3 worm cellular contexts compared by ENCODE assay signal in genomic region chrX:16590803-16591202, ce11.
TF ChIP-seq lines count a peak whose summit lies in the region.

No protein-coding gene starts in this region.

TF ChIP-seq in whole organism, L2 larva, 48 proteins besides CTCF, POLR2A, EP300 and RAD21 (continued from another document):
- TF ChIP-seq F13H6.1 (tag; optimal IDR thresholded peaks at IDR 0.05; lab: Kevin White, UChicago) (peak; percentile 63), egl-27 (tag; optimal IDR thresholded peaks at IDR 0.05; lab: Kevin White, UChicago) (peak; percentile 68), lin-13 (GFP tag; optimal IDR thresholded peaks at IDR 0.05; lab: Kevin White, UChicago) (peak; percentile 28), mab-5 (tag; optimal IDR thresholded peaks at IDR 0.05; lab: Kevin White, UChicago) (peak; percentile 12)

TF ChIP-seq in whole organism, L4 larva, 104 proteins besides CTCF, POLR2A, EP300 and RAD21 (continued from another document and continues in another):
- TF ChIP-seq gei-8 (GFP tag; optimal IDR thresholded peaks at IDR 0.05; lab: Kevin White, UChicago) (no peak), F44E2.7 (GFP tag; IDR thresholded peaks at IDR 0.05; lab: Robert Waterston, UW) (no peak), zfp-2 (tag; optimal IDR thresholded peaks at IDR 0.05; lab: Kevin White, UChicago) (peak; percentile 1), nhr-77 (tag; optimal IDR thresholded peaks at IDR 0.05; lab: Kevin White, UChicago) (peak; percentile 55), ceh-82 (tag; optimal IDR thresholded peaks at IDR 0.05; lab: Kevin White, UChicago) (no peak), F49E8.2 (tag; optimal IDR thresholded peaks at IDR 0.05; lab: Kevin White, UChicago; ENCODE audit: borderline replicate concordance) (peak; percentile 12), ztf-7 (tag; optimal IDR thresholded peaks at IDR 0.05; lab: Kevin White, UChicago) (peak; percentile 62), spr-1 (tag; optimal IDR thresholded peaks at IDR 0.05; lab: Kevin White, UChicago) (peak; percentile 71), duxl-1 (tag; optimal IDR thresholded peaks at IDR 0.05; lab: Kevin White, UChicago; ENCODE audit: poor library complexity) (peak; percentile 69), F37D6.2 (tag; optimal IDR thresholded peaks at IDR 0.05; lab: Kevin White, UChicago) (peak; percentile 52), lin-15B (tag; optimal IDR thresholded peaks at IDR 0.05; lab: Kevin White, UChicago) (no peak), fos-1 (tag; optimal IDR thresholded peaks at IDR 0.05; lab: Kevin White, UChicago) (no peak), snpc-1.2 (GFP tag; IDR thresholded peaks at IDR 0.05; lab: Robert Waterston, UW) (peak; percentile 85), lim-7 (GFP tag; IDR thresholded peaks at IDR 0.05; lab: Robert Waterston, UW) (peak; percentile 90), fkh-10 (GFP tag; optimal IDR thresholded peaks at IDR 0.05; lab: Kevin White, UChicago) (no peak), ceh-20 (GFP tag; IDR thresholded peaks at IDR 0.05; lab: Robert Waterston, UW) (peak; percentile 75), R02D3.7 (tag; optimal IDR thresholded peaks at IDR 0.05; lab: Kevin White, UChicago) (no peak), tra-1 (GFP tag; IDR thresholded peaks at IDR 0.05; lab: Robert Waterston, UW) (peak; percentile 86), spr-3 (GFP tag; optimal IDR thresholded peaks at IDR 0.05; lab: Kevin White, UChicago) (peak; percentile 55), dpl-1 (GFP tag; optimal IDR thresholded peaks at IDR 0.05; lab: Kevin White, UChicago) (peak; percentile 24), hlh-30 (tag; optimal IDR thresholded peaks at IDR 0.05; lab: Kevin White, UChicago; ENCODE audit: insufficient read depth) (peak; percentile 58), hlh-11 (tag; optimal IDR thresholded peaks at IDR 0.05; lab: Kevin White, UChicago) (peak; percentile 67), nhr-41 (GFP tag; IDR thresholded peaks at IDR 0.05; lab: Robert Waterston, UW) (peak; percentile 82; the same call in 1 of the 2 replicates), ceh-28 (tag; optimal IDR thresholded peaks at IDR 0.05; lab: Kevin White, UChicago) (no peak), dve-1 (tag; optimal IDR thresholded peaks at IDR 0.05; lab: Kevin White, UChicago; ENCODE audit: insufficient read depth) (no peak), D1046.2 (GFP tag; IDR thresholded peaks at IDR 0.05; lab: Robert Waterston, UW) (peak; percentile 80; the same call in 1 of the 2 replicates), zip-11 (GFP tag; IDR thresholded peaks at IDR 0.05; lab: Robert Waterston, UW) (0 out of 2 replicates have a peak, but pooled peaks have one; percentile 74), cey-2 (tag; optimal IDR thresholded peaks at IDR 0.05; lab: Kevin White, UChicago; ENCODE audit: borderline replicate concordance, insufficient read depth) (no peak), set-16 (GFP tag; IDR thresholded peaks at IDR 0.05; lab: Robert Waterston, UW) (peak; percentile 25; the same call in 1 of the 2 replicates), F10B5.3 (tag; optimal IDR thresholded peaks at IDR 0.05; lab: Kevin White, UChicago) (peak; percentile 36), madf-9 (GFP tag; conservative IDR thresholded peaks at IDR 0.05; lab: Robert Waterston, UW) (peak; percentile 81), nhr-28 (tag; optimal IDR thresholded peaks at IDR 0.05; lab: Kevin White, UChicago) (peak; percentile 24), dmd-8 (GFP tag; IDR thresholded peaks at IDR 0.05; lab: Robert Waterston, UW) (peak; percentile 87), Y5F2A.4 (GFP tag; optimal IDR thresholded peaks at IDR 0.05; lab: Kevin White, UChicago) (peak; percentile 42), aly-2 (tag; optimal IDR thresholded peaks at IDR 0.05; lab: Kevin White, UChicago) (no peak), unc-130 (GFP tag; optimal IDR thresholded peaks at IDR 0.05; lab: Kevin White, UChicago) (peak; percentile 51), lin-29 (GFP tag; IDR thresholded peaks at IDR 0.05; lab: Robert Waterston, UW) (peak; percentile 73), daf-8 (GFP tag; IDR thresholded peaks at IDR 0.05; lab: Robert Waterston, UW) (no peak), ceh-32 (tag; optimal IDR thresholded peaks at IDR 0.05; lab: Kevin White, UChicago; ENCODE audit: poor library complexity) (peak; percentile 14), mes-2 (tag; optimal IDR thresholded peaks at IDR 0.05; lab: Kevin White, UChicago; ENCODE audit: poor library complexity, severe bottlenecking) (peak; percentile 89), tag-97 (GFP tag; IDR thresholded peaks at IDR 0.05; lab: Robert Waterston, UW) (no peak), lin-38 (GFP tag; IDR thresholded peaks at IDR 0.05; lab: Robert Waterston, UW) (no peak), nhr-48 (tag; optimal IDR thresholded peaks at IDR 0.05; lab: Kevin White, UChicago) (peak; percentile 45), mdl-1 (tag; optimal IDR thresholded peaks at IDR 0.05; lab: Kevin White, UChicago) (peak in 1 of 2 experiments; percentile 53), nhr-42 (GFP tag; IDR thresholded peaks at IDR 0.05; lab: Robert Waterston, UW) (peak; percentile 84), daf-12 (tag; optimal IDR thresholded peaks at IDR 0.05; lab: Kevin White, UChicago) (no peak), nhr-6 (tag; optimal IDR thresholded peaks at IDR 0.05; lab: Kevin White, UChicago) (no peak), nhr-111 (GFP tag; optimal IDR thresholded peaks at IDR 0.05; lab: Kevin White, UChicago) (no peak), daf-16 (GFP tag; optimal IDR thresholded peaks at IDR 0.05; lab: Kevin White, UChicago) (peak; percentile 36 to 80), daf-16 (tag; optimal IDR thresholded peaks at IDR 0.05; lab: Kevin White, UChicago) (peak; percentile 58), saeg-2 (GFP tag; IDR thresholded peaks at IDR 0.05; lab: Robert Waterston, UW) (no peak), zip-2 (tag; optimal IDR thresholded peaks at IDR 0.05; lab: Kevin White, UChicago) (peak; percentile 68), lin-13 (GFP tag; optimal IDR thresholded peaks at IDR 0.05; lab: Kevin White, UChicago) (peak; percentile 28), ceh-62 (tag; optimal IDR thresholded peaks at IDR 0.05; lab: Kevin White, UChicago) (no peak), T26A8.4 (GFP tag; IDR thresholded peaks at IDR 0.05; lab: Robert Waterston, UW) (peak; percentile 78; the same call in 1 of the 2 replicates), ceh-44 (GFP tag; IDR thresholded peaks at IDR 0.05; lab: Robert Waterston, UW) (peak; percentile 68), snpc-4 (tag; optimal IDR thresholded peaks at IDR 0.05; lab: Kevin White, UChicago) (peak; percentile 3), lin-1 (GFP tag; IDR thresholded peaks at IDR 0.05; lab: Robert Waterston, UW) (peak; percentile 43; the same call in 1 of the 2 replicates), arid-1 (GFP tag; conservative IDR thresholded peaks at IDR 0.05; lab: Robert Waterston, UW) (peak; percentile 77; the same call in 1 of the 2 replicates), nhr-25 (tag; optimal IDR thresholded peaks at IDR 0.05; lab: Kevin White, UChicago; ENCODE audit: borderline replicate concordance, insufficient read depth) (peak; percentile 33), hmg-1.1 (GFP tag; IDR thresholded peaks at IDR 0.05; lab: Robert Waterston, UW) (peak; percentile 92)

TF ChIP-seq in whole organism, late embryonic, 69 proteins besides CTCF, POLR2A, EP300 and RAD21 (continued from another document):
- TF ChIP-seq sox-2 (GFP tag; IDR thresholded peaks at IDR 0.05; lab: Robert Waterston, UW) (peak; percentile 9; the same call in 1 of the 2 replicates), npax-4 (tag; optimal IDR thresholded peaks at IDR 0.05; lab: Kevin White, UChicago) (no peak), ceh-31 (tag; optimal IDR thresholded peaks at IDR 0.05; lab: Kevin White, UChicago) (peak; percentile 37), ceh-30 (tag; optimal IDR thresholded peaks at IDR 0.05; lab: Kevin White, UChicago) (no peak), nhr-11 (tag; optimal IDR thresholded peaks at IDR 0.05; lab: Kevin White, UChicago) (no peak), ceh-18 (tag; optimal IDR thresholded peaks at IDR 0.05; lab: Kevin White, UChicago) (peak; percentile 18), Y22D7AL.16 (tag; optimal IDR thresholded peaks at IDR 0.05; lab: Kevin White, UChicago) (peak; percentile 54), gmeb-2 (tag; optimal IDR thresholded peaks at IDR 0.05; lab: Kevin White, UChicago) (peak; percentile 48), C08G9.2 (tag; optimal IDR thresholded peaks at IDR 0.05; lab: Kevin White, UChicago) (peak; percentile 31), syd-9 (tag; optimal IDR thresholded peaks at IDR 0.05; lab: Kevin White, UChicago) (no peak), mec-3 (tag; optimal IDR thresholded peaks at IDR 0.05; lab: Kevin White, UChicago; ENCODE audit: borderline replicate concordance) (no peak), ceh-48 (tag; optimal IDR thresholded peaks at IDR 0.05; lab: Kevin White, UChicago) (peak; percentile 28), hlh-8 (tag; optimal IDR thresholded peaks at IDR 0.05; lab: Kevin White, UChicago) (no peak), K02D7.2 (tag; optimal IDR thresholded peaks at IDR 0.05; lab: Kevin White, UChicago) (peak; percentile 22), che-1 (tag; optimal IDR thresholded peaks at IDR 0.05; lab: Kevin White, UChicago) (peak; percentile 69), dve-1 (tag; optimal IDR thresholded peaks at IDR 0.05; lab: Kevin White, UChicago) (peak; percentile 36), pros-1 (tag; optimal IDR thresholded peaks at IDR 0.05; lab: Kevin White, UChicago) (peak; percentile 22), madf-2 (tag; optimal IDR thresholded peaks at IDR 0.05; lab: Kevin White, UChicago) (peak; percentile 24), odd-2 (tag; optimal IDR thresholded peaks at IDR 0.05; lab: Kevin White, UChicago) (peak; percentile 19), unc-3 (GFP tag; conservative IDR thresholded peaks at IDR 0.05; lab: Robert Waterston, UW) (peak; percentile 63), unc-3 (tag; optimal IDR thresholded peaks at IDR 0.05; lab: Kevin White, UChicago) (no peak), nfya-1 (tag; optimal IDR thresholded peaks at IDR 0.05; lab: Kevin White, UChicago) (peak; percentile 38), pag-3 (tag; optimal IDR thresholded peaks at IDR 0.05; lab: Kevin White, UChicago; ENCODE audit: borderline replicate concordance) (no peak), sdc-2 (tag; optimal IDR thresholded peaks at IDR 0.05; lab: Kevin White, UChicago) (peak; percentile 80), sox-4 (tag; optimal IDR thresholded peaks at IDR 0.05; lab: Kevin White, UChicago) (peak; percentile 28), ceh-24 (tag; optimal IDR thresholded peaks at IDR 0.05; lab: Kevin White, UChicago) (no peak), lim-6 (tag; optimal IDR thresholded peaks at IDR 0.05; lab: Kevin White, UChicago) (no peak), lin-11 (tag; optimal IDR thresholded peaks at IDR 0.05; lab: Kevin White, UChicago) (peak; percentile 38), pqm-1 (tag; optimal IDR thresholded peaks at IDR 0.05; lab: Kevin White, UChicago) (no peak), ceh-19 (GFP tag; optimal IDR thresholded peaks at IDR 0.05; lab: Kevin White, UChicago) (peak; percentile 60), hlh-13 (GFP tag; optimal IDR thresholded peaks at IDR 0.05; lab: Kevin White, UChicago) (peak; percentile 38), ceh-22 (tag; optimal IDR thresholded peaks at IDR 0.05; lab: Kevin White, UChicago) (no peak), ref-2 (tag; optimal IDR thresholded peaks at IDR 0.05; lab: Kevin White, UChicago) (peak; percentile 63), hlh-15 (tag; optimal IDR thresholded peaks at IDR 0.05; lab: Kevin White, UChicago) (no peak), pha-2 (tag; optimal IDR thresholded peaks at IDR 0.05; lab: Kevin White, UChicago) (no peak), ceh-45 (GFP tag; IDR thresholded peaks at IDR 0.05; lab: Robert Waterston, UW) (no peak), ceh-6 (GFP tag; optimal IDR thresholded peaks at IDR 0.05; lab: Kevin White, UChicago) (peak; percentile 68), unc-55 (GFP tag; optimal IDR thresholded peaks at IDR 0.05; lab: Kevin White, UChicago) (no peak), F13H6.1 (tag; optimal IDR thresholded peaks at IDR 0.05; lab: Kevin White, UChicago) (no peak), elt-4 (tag; optimal IDR thresholded peaks at IDR 0.05; lab: Kevin White, UChicago) (no peak), tbx-2 (tag; optimal IDR thresholded peaks at IDR 0.05; lab: Kevin White, UChicago) (peak; percentile 41), unc-86 (tag; optimal IDR thresholded peaks at IDR 0.05; lab: Kevin White, UChicago) (peak; percentile 40), unc-42 (tag; optimal IDR thresholded peaks at IDR 0.05; lab: Kevin White, UChicago) (no peak), elt-2 (tag; optimal IDR thresholded peaks at IDR 0.05; lab: Kevin White, UChicago) (peak; percentile 73), fkh-6 (tag; optimal IDR thresholded peaks at IDR 0.05; lab: Kevin White, UChicago) (peak; percentile 49)
